Worm (Caenorhabditis elegans): Measurements from ENCODE around the gene F35E8.1.

- no peak for TF ChIP-seq ref-1 (GFP tag; conservative IDR thresholded peaks at IDR 0.05)
- no peak for TF ChIP-seq T22C8.4 (GFP tag; IDR thresholded peaks at IDR 0.05)
- TF ChIP-seq med-1 (GFP tag; optimal IDR thresholded peaks at IDR 0.05; ENCODE audit: insufficient read depth), result no peak
These were observed 9.3 kb upstream of the F35E8.1 start for ce11 chrV:15914774-15915173.

All from whole organism, midembryonic.